Worm (Caenorhabditis elegans): ENCODE measurements around the gene scrm-7.

- TF ChIP-seq him-1 (tag; optimal IDR thresholded peaks at IDR 0.05) (no peak), dao-5 (tag; optimal IDR thresholded peaks at IDR 0.05) (no peak), W03F9.2 (tag; optimal IDR thresholded peaks at IDR 0.05) (no peak)
These were observed 8.9 kb upstream of the scrm-7 start for ce11 chrV:14788462-14788861.

All from whole organism, L4/young adult.